Fruit fly (Drosophila melanogaster): ENCODE data around the gene CG34456.

- TF ChIP-seq CG12768 (GFP tag; optimal IDR thresholded peaks at IDR 0.05) = peak; percentile 16
- TF ChIP-seq CG14711 (tag; optimal IDR thresholded peaks at IDR 0.05) = no peak
- no peak for TF ChIP-seq CG1620 (GFP tag; optimal IDR thresholded peaks at IDR 0.05)
Measured at dm6 chr3L:9367431-9367867, 5.5 kb downstream of the CG34456 start.

All from whole organism, adult.